Fruit fly (Drosophila melanogaster) whole organism, embryonic: ENCODE measurements around the gene CG46412.
A peak's percentile ranks its signal among the peaks of the same experiment; 100 is the strongest.

Experiments
- Atf6 ChIP-seq: fragments of 200-800 bp; sonication (Bioruptor generic); IDR thresholded peaks from 2 replicates; pipeline ENCODE4 v1.3.6; 2022; ENCODE audit warnings: missing biosample characterization, missing genetic modification characterization
- CG10462 ChIP-seq: fragments of 200-800 bp; sonication (Bioruptor generic); optimal IDR thresholded peaks from 2 replicates; lab custom pipeline; 2016; ENCODE audit warnings: missing biosample characterization, missing genetic modification characterization
- CG10565 ChIP-seq: fragments of 200-800 bp; sonication (Bioruptor generic); optimal IDR thresholded peaks from 3 replicates; lab custom pipeline; 2016; ENCODE audit warnings: missing biosample characterization, mild to moderate bottlenecking, missing genetic modification characterization
- CG12391 ChIP-seq: fragments of 200-800 bp; sonication (Bioruptor generic); optimal IDR thresholded peaks from 3 replicates; lab custom pipeline; 2018; ENCODE audit warnings: missing biosample characterization, mild to moderate bottlenecking, missing genetic modification characterization, moderate library complexity
- CG12744 ChIP-seq: fragments of 200-800 bp; sonication (Bioruptor generic); optimal IDR thresholded peaks from 2 replicates; lab custom pipeline; 2016; ENCODE audit warnings: missing biosample characterization, missing genetic modification characterization
- CG12769 ChIP-seq: fragments of 200-800 bp; sonication (Bioruptor generic); optimal IDR thresholded peaks from 2 replicates; lab custom pipeline; 2019; ENCODE audit warnings: missing biosample characterization, mild to moderate bottlenecking, missing genetic modification characterization, moderate library complexity
- CG13775 ChIP-seq: fragments of 200-800 bp; sonication (Bioruptor generic); optimal IDR thresholded peaks from 3 replicates; lab custom pipeline; 2017; ENCODE audit warnings: missing biosample characterization, mild to moderate bottlenecking, missing genetic modification characterization
- CG1603 ChIP-seq: fragments of 200-800 bp; sonication (Bioruptor generic); optimal IDR thresholded peaks from 2 replicates; lab custom pipeline; 2019; ENCODE audit warnings: missing biosample characterization, mild to moderate bottlenecking, missing genetic modification characterization, moderate library complexity
- CG16815 ChIP-seq: fragments of 200-800 bp; sonication (Bioruptor generic); optimal IDR thresholded peaks from 3 replicates; lab custom pipeline; 2017; ENCODE audit warnings: missing biosample characterization, mild to moderate bottlenecking, missing genetic modification characterization
- CG17802 ChIP-seq: fragments of 200-800 bp; sonication (Bioruptor generic); optimal IDR thresholded peaks from 2 replicates; lab custom pipeline; 2018; ENCODE audit warnings: missing biosample characterization, mild to moderate bottlenecking, missing genetic modification characterization, moderate library complexity
- CG17829 ChIP-seq: fragments of 200-800 bp; optimal IDR thresholded peaks from 2 replicates; lab custom pipeline; 2019; ENCODE audit warnings: missing biosample characterization, mild to moderate bottlenecking, missing genetic modification characterization, moderate library complexity
- CG1792 ChIP-seq: fragments of 200-800 bp; sonication (Bioruptor generic); optimal IDR thresholded peaks from 2 replicates; lab custom pipeline; 2016; ENCODE audit warnings: missing biosample characterization, missing genetic modification characterization
- CG18011 ChIP-seq: fragments of 200-800 bp; sonication (Bioruptor generic); optimal IDR thresholded peaks from 2 replicates; lab custom pipeline; 2017; ENCODE audit warnings: missing biosample characterization, missing genetic modification characterization, mild to moderate bottlenecking, moderate library complexity, missing genotype
- CG18619 ChIP-seq: fragments of 200-800 bp; sonication (Bioruptor generic); optimal IDR thresholded peaks from 3 replicates; lab custom pipeline; 2017; ENCODE audit warnings: missing biosample characterization, mild to moderate bottlenecking, missing genetic modification characterization
- CG30020 ChIP-seq: fragments of 200-800 bp; optimal IDR thresholded peaks from 2 replicates; lab custom pipeline; 2019; ENCODE audit warnings: missing biosample characterization, mild to moderate bottlenecking, missing genetic modification characterization, moderate library complexity
- CG3163 ChIP-seq: fragments of 200-800 bp; sonication (Bioruptor generic); optimal IDR thresholded peaks from 3 replicates; lab custom pipeline; 2016; ENCODE audit warnings: missing biosample characterization, missing genetic modification characterization
- CG32767 ChIP-seq: fragments of 200-800 bp; sonication (Bioruptor generic); IDR thresholded peaks from 2 replicates; pipeline ENCODE4 v1.3.6; 2022; ENCODE audit warnings: missing biosample characterization, missing genetic modification characterization
- CG6765 ChIP-seq: fragments of 200-800 bp; sonication (Bioruptor generic); optimal IDR thresholded peaks from 3 replicates; lab custom pipeline; 2017; ENCODE audit warnings: missing biosample characterization, mild to moderate bottlenecking, missing genetic modification characterization
- CG6854 ChIP-seq: fragments of 200-800 bp; sonication (Bioruptor generic); optimal IDR thresholded peaks from 3 replicates; lab custom pipeline; 2017; ENCODE audit warnings: missing biosample characterization, mild to moderate bottlenecking, missing genetic modification characterization
- CG7786 ChIP-seq: fragments of 200-800 bp; sonication (Bioruptor generic); optimal IDR thresholded peaks from 2 replicates; lab custom pipeline; 2016; ENCODE audit warnings: missing biosample characterization, missing genetic modification characterization
- CG8944 ChIP-seq: fragments of 200-800 bp; sonication (Bioruptor generic); optimal IDR thresholded peaks from 3 replicates; lab custom pipeline; 2016; ENCODE audit warnings: missing biosample characterization, missing genetic modification characterization
- CG9727 ChIP-seq: fragments of 200-800 bp; sonication (Bioruptor generic); optimal IDR thresholded peaks from 3 replicates; lab custom pipeline; 2017; ENCODE audit warnings: missing biosample characterization, mild to moderate bottlenecking, missing genetic modification characterization
- CHES-1-like ChIP-seq: fragments of 200-800 bp; sonication (Bioruptor generic); optimal IDR thresholded peaks from 2 replicates; lab custom pipeline; 2016; ENCODE audit warnings: missing biosample characterization, missing genetic modification characterization
- Dbx ChIP-seq: fragments of 200-800 bp; sonication (Bioruptor generic); IDR thresholded peaks from 3 replicates; pipeline ENCODE4 v1.3.6; 2022; ENCODE audit warnings: missing biosample characterization, missing genetic modification characterization
- E2f1 ChIP-seq: fragments of 200-800 bp; sonication (Bioruptor generic); IDR thresholded peaks from 2 replicates; pipeline ENCODE4 v1.3.6; 2022; ENCODE audit warnings: missing biosample characterization, missing genetic modification characterization
- Eip74EF ChIP-seq, 2 experiments: fragments of 200-800 bp in 1 of 2; fragments of >200 bp in 1 of 2; sonication (Bioruptor generic) in 1 of 2; optimal IDR thresholded peaks; 2 replicates each; lab custom pipeline; 2017 to 2019; ENCODE audit warnings: missing biosample characterization in 2 of 2, missing genetic modification characterization in 2 of 2, mild to moderate bottlenecking in 1 of 2, moderate library complexity in 1 of 2
- Ets97D ChIP-seq: fragments of 200-800 bp; sonication (Bioruptor generic); optimal IDR thresholded peaks from 3 replicates; lab custom pipeline; 2016; ENCODE audit warnings: missing biosample characterization, missing genetic modification characterization
- HHEX ChIP-seq: fragments of 200-800 bp; sonication (Bioruptor generic); optimal IDR thresholded peaks from 3 replicates; lab custom pipeline; 2017; ENCODE audit warnings: missing biosample characterization, mild to moderate bottlenecking, missing genetic modification characterization, missing genetic modification reagents
- Hr51 ChIP-seq, 2 experiments: fragments of 200-800 bp; sonication (Bioruptor generic); optimal IDR thresholded peaks; 2 replicates in 1 of 2; 3 replicates in 1 of 2; lab custom pipeline; 2016 to 2018; ENCODE audit warnings: missing biosample characterization in 2 of 2, missing genetic modification characterization in 2 of 2, mild to moderate bottlenecking in 1 of 2, moderate library complexity in 1 of 2
- NC2β ChIP-seq: fragments of 200-800 bp; sonication (Bioruptor generic); optimal IDR thresholded peaks from 2 replicates; lab custom pipeline; 2016; ENCODE audit warnings: missing biosample characterization, missing genetic modification characterization
- Optix ChIP-seq: fragments of 200-800 bp; sonication (Bioruptor generic); IDR thresholded peaks from 3 replicates; pipeline ENCODE4 v1.3.6; 2022; ENCODE audit warnings: missing biosample characterization, missing genetic modification characterization
- Stat92E ChIP-seq, 3 experiments: fragments of >200 bp in 2 of 3; fragments of 200-800 bp in 1 of 3; sonication (Bioruptor generic) in 1 of 3; optimal IDR thresholded peaks; 2 replicates each; lab custom pipeline; 2017 to 2019; ENCODE audit warnings: missing biosample characterization in 3 of 3, missing genetic modification characterization in 3 of 3, mild to moderate bottlenecking in 1 of 3, moderate library complexity in 1 of 3
- ac ChIP-seq: fragments of 200-800 bp; sonication (Bioruptor generic); optimal IDR thresholded peaks from 3 replicates; lab custom pipeline; 2017; ENCODE audit warnings: missing biosample characterization, mild to moderate bottlenecking, missing genetic modification characterization
- ato ChIP-seq: fragments of 200-800 bp; sonication (Bioruptor generic); IDR thresholded peaks from 2 replicates; pipeline ENCODE4 v1.3.6; 2022; ENCODE audit warnings: missing biosample characterization, missing genetic modification characterization; ENCODE audit not compliant: partially characterized antibody
- chinmo ChIP-seq: fragments of 200-800 bp; sonication (Bioruptor generic); IDR thresholded peaks from 4 replicates; pipeline ENCODE4 v1.3.6; 2022; ENCODE audit warnings: missing biosample characterization, missing genetic modification characterization; ENCODE audit not compliant: partially characterized antibody
- dmrt99B ChIP-seq: fragments of 200-800 bp; sonication (Bioruptor generic); optimal IDR thresholded peaks from 2 replicates; lab custom pipeline; 2018; ENCODE audit warnings: missing biosample characterization, mild to moderate bottlenecking, missing genetic modification characterization, moderate library complexity
- en ChIP-seq: fragments of 200-800 bp; sonication (Bioruptor generic); optimal IDR thresholded peaks from 2 replicates; lab custom pipeline; 2016; ENCODE audit warnings: missing biosample characterization, missing genetic modification characterization
- fd3F ChIP-seq: fragments of 200-800 bp; sonication (Bioruptor generic); optimal IDR thresholded peaks from 2 replicates; lab custom pipeline; 2018; ENCODE audit warnings: missing biosample characterization, mild to moderate bottlenecking, missing genetic modification characterization, moderate library complexity
- gt ChIP-seq: fragments of 200-800 bp; sonication (Bioruptor generic); IDR thresholded peaks from 2 replicates; pipeline ENCODE4 v1.3.6; 2022; ENCODE audit warnings: missing biosample characterization, missing genetic modification characterization
- her ChIP-seq: fragments of 200-800 bp; sonication (Bioruptor generic); optimal IDR thresholded peaks from 2 replicates; lab custom pipeline; 2016; ENCODE audit warnings: missing biosample characterization, missing genetic modification characterization
- hth ChIP-seq: fragments of >200 bp; optimal IDR thresholded peaks from 2 replicates; lab custom pipeline; 2017; ENCODE audit warnings: inconsistent platforms
- lmd ChIP-seq: fragments of 200-800 bp; sonication (Bioruptor generic); IDR thresholded peaks from 2 replicates; pipeline ENCODE4 v1.3.6; 2022; ENCODE audit warnings: missing biosample characterization, missing genetic modification characterization
- org-1 ChIP-seq: fragments of 200-800 bp; sonication (Bioruptor generic); optimal IDR thresholded peaks from 2 replicates; lab custom pipeline; 2017; ENCODE audit warnings: missing biosample characterization, missing genetic modification characterization
- p53 ChIP-seq: fragments of 200-800 bp; sonication (Bioruptor generic); optimal IDR thresholded peaks from 2 replicates; lab custom pipeline; 2016; ENCODE audit warnings: missing biosample characterization, missing genetic modification characterization
- sd ChIP-seq: fragments of 200-800 bp; sonication (Bioruptor generic); optimal IDR thresholded peaks from 3 replicates; lab custom pipeline; 2018; ENCODE audit warnings: missing biosample characterization, mild to moderate bottlenecking, missing genetic modification characterization, moderate library complexity
- so ChIP-seq: fragments of 200-800 bp; sonication (Bioruptor generic); IDR thresholded peaks from 3 replicates; pipeline ENCODE4 v1.3.6; 2022; ENCODE audit warnings: missing biosample characterization, missing genetic modification characterization
- twi ChIP-seq: fragments of 200-800 bp; optimal IDR thresholded peaks from 2 replicates; lab custom pipeline; 2019; ENCODE audit warnings: missing biosample characterization, mild to moderate bottlenecking, missing genetic modification characterization, moderate library complexity
- zen2 ChIP-seq: fragments of 200-800 bp; sonication (Bioruptor generic); IDR thresholded peaks from 3 replicates; pipeline ENCODE4 v1.3.6; 2022; ENCODE audit warnings: missing biosample characterization, missing genetic modification characterization; ENCODE audit not compliant: partially characterized antibody

Gene CG46412

DNA sequence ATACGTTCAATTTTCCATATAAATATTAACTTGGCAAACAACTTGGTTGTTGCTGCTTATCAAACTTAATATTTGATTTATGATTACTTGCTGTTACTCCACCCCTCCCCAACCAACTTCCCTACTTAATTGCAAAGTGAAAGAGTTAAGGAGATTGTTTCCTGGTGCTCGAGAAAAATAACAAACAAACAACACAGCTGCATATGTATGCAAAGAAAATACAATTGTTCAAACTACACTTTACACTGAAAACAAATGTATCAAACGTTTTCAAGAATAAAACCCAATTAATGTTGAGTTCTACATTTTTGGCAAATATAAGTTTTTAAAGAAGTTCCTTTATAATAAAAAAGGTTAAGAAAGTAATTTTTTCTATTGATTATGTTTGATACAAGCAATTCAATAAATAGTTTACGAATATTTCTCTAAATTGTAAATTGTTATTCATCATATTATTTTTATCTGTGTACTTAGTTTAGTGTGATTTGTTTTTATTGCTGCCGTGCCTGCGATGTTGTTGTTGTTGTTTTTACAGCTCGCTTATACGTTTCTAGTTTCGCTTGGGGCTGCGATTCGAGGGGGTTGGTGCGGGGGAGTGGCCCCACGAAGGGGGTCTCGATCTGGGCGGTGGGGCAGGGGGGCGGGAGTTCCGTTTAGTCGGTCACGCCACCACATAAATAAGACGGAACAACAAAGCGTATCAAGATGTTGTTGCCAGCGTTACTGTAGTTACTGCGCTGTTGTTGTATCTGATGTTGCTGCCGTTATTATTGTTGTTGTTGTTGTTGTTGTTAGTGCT is 8.0 kb downstream of the CG46412 start (continued):
- TF ChIP-seq CG17829 (tag; lab: Kevin White, UChicago) (peak; percentile 83), hth (lab: Kevin White, UChicago) (no peak), sd (tag; lab: Kevin White, UChicago) (peak; percentile 45), CG18011 (GFP tag; lab: Kevin White, UChicago) (no peak), CG12769 (tag; lab: Kevin White, UChicago) (peak; percentile 61), ato (GFP tag; lab: Robert Waterston, UW) (no peak), Ets97D (GFP tag; lab: Kevin White, UChicago) (no peak), ac (GFP tag; lab: Kevin White, UChicago) (no peak), Eip74EF (GFP tag; optimal IDR thresholded peaks at IDR 0.05; lab: Kevin White, UChicago) (peak in 1 of 2 experiments; percentile 87), CG30020 (tag; lab: Kevin White, UChicago) (peak; percentile 35), her (GFP tag; lab: Kevin White, UChicago) (no peak), CG9727 (GFP tag; lab: Kevin White, UChicago) (peak; percentile 84), HHEX (GFP tag; lab: Kevin White, UChicago) (peak; percentile 64), E2f1 (GFP tag; lab: Robert Waterston, UW) (no peak; the same call in 1 of the 2 replicates), CG7786 (GFP tag; lab: Kevin White, UChicago) (peak; percentile 5), CG10565 (GFP tag; lab: Kevin White, UChicago) (no peak), NC2β (GFP tag; lab: Kevin White, UChicago) (peak; percentile 27), CG6854 (peak; percentile 49), org-1 (GFP tag; lab: Kevin White, UChicago) (peak; percentile 64), CG1792 (GFP tag; lab: Kevin White, UChicago) (peak; percentile 35), CHES-1-like (GFP tag; lab: Kevin White, UChicago) (peak; percentile 61), zen2 (GFP tag; lab: Robert Waterston, UW) (no peak), p53 (GFP tag; lab: Kevin White, UChicago) (no peak), CG12391 (tag; lab: Kevin White, UChicago) (peak; percentile 87), CG12744 (GFP tag; lab: Kevin White, UChicago) (peak; percentile 20), CG6765 (GFP tag; lab: Kevin White, UChicago) (peak; percentile 59), gt (GFP tag; lab: Robert Waterston, UW) (no peak), fd3F (peak; percentile 39), CG10462 (peak; percentile 52), CG16815 (peak; percentile 56), lmd (GFP tag; lab: Robert Waterston, UW) (peak; percentile 66), CG13775 (GFP tag; lab: Kevin White, UChicago) (peak; percentile 34), en (GFP tag; lab: Kevin White, UChicago) (peak; percentile 24), Dbx (GFP tag; lab: Robert Waterston, UW) (peak; percentile 67), so (GFP tag; lab: Robert Waterston, UW) (peak; percentile 51; the same call in 1 of the 3 replicates), twi (peak; percentile 54), CG8944 (GFP tag; lab: Kevin White, UChicago) (peak; percentile 16), Atf6 (GFP tag; lab: Robert Waterston, UW) (peak; percentile 65), chinmo (GFP tag; lab: Robert Waterston, UW) (peak; percentile 96), CG32767 (GFP tag; lab: Robert Waterston, UW) (peak; percentile 25; the same call in 1 of the 2 replicates), CG1603 (tag; lab: Kevin White, UChicago) (peak; percentile 50), Stat92E (GFP tag; optimal IDR thresholded peaks at IDR 0.05; lab: Kevin White, UChicago) (no peak), CG17802 (tag; lab: Kevin White, UChicago) (no peak), CG18619 (GFP tag; lab: Kevin White, UChicago) (peak; percentile 62), Hr51 (GFP tag; optimal IDR thresholded peaks at IDR 0.05; lab: Kevin White, UChicago) (peak in 1 of 2 experiments; percentile 87), CG3163 (GFP tag; lab: Kevin White, UChicago) (no peak), Optix (0 out of 3 replicates have a peak, but pooled peaks have one; percentile 40), dmrt99B (peak; percentile 90)
